Fruit fly (Drosophila melanogaster) whole organism, prepupa: ENCODE results near the gene Dip-B.

Experiments used
- CG10631 ChIP-seq: fragments of 200-800 bp; sonication (Bioruptor generic); optimal IDR thresholded peaks from 2 replicates; lab custom pipeline; 2016; ENCODE audit warnings: missing biosample characterization, missing genetic modification characterization
- CG6854 ChIP-seq: fragments of 200-800 bp; sonication (Bioruptor generic); optimal IDR thresholded peaks from 2 replicates; lab custom pipeline; 2017; ENCODE audit warnings: missing biosample characterization, mild to moderate bottlenecking, missing genetic modification characterization
- CG7368 ChIP-seq: fragments of 200-800 bp; sonication (Bioruptor generic); optimal IDR thresholded peaks from 3 replicates; lab custom pipeline; 2016; ENCODE audit warnings: missing biosample characterization, missing genetic modification characterization
- Eip93F ChIP-seq: fragments of 200-800 bp; sonication (Bioruptor generic); optimal IDR thresholded peaks from 2 replicates; lab custom pipeline; 2016; ENCODE audit warnings: missing biosample characterization, mild to moderate bottlenecking, missing genetic modification characterization
- Ets96B ChIP-seq: fragments of 200-800 bp; optimal IDR thresholded peaks from 2 replicates; lab custom pipeline; 2019; ENCODE audit warnings: missing biosample characterization, mild to moderate bottlenecking, missing genetic modification characterization, moderate library complexity
- Hr38 ChIP-seq: sonication (Bioruptor generic); optimal IDR thresholded peaks from 2 replicates; lab custom pipeline; 2016; ENCODE audit warnings: missing biosample characterization, missing genetic modification characterization
- Hr39 ChIP-seq: fragments of 200-800 bp; sonication (Bioruptor generic); optimal IDR thresholded peaks from 2 replicates; lab custom pipeline; 2016; ENCODE audit warnings: missing biosample characterization, missing genetic modification characterization
- eg ChIP-seq: fragments of 200-800 bp; sonication (Bioruptor generic); IDR thresholded peaks from 3 replicates; pipeline ENCODE4 v1.3.6; 2022; ENCODE audit warnings: missing biosample characterization, missing genetic modification characterization
- esn ChIP-seq: fragments of 200-800 bp; sonication (Bioruptor generic); optimal IDR thresholded peaks from 2 replicates; lab custom pipeline; 2016; ENCODE audit warnings: missing biosample characterization, mild to moderate bottlenecking, missing genetic modification characterization, moderate library complexity
- fkh ChIP-seq: fragments of 200-800 bp; sonication (Bioruptor generic); optimal IDR thresholded peaks from 3 replicates; lab custom pipeline; 2017; ENCODE audit warnings: missing biosample characterization, mild to moderate bottlenecking, missing genetic modification characterization, moderate library complexity
- spab ChIP-seq: fragments of 200-800 bp; sonication (Bioruptor generic); optimal IDR thresholded peaks from 2 replicates; lab custom pipeline; 2017; ENCODE audit warnings: missing biosample characterization, mild to moderate bottlenecking, missing genetic modification characterization, missing genetic modification reagents
- topi ChIP-seq: fragments of 200-800 bp; sonication (Bioruptor generic); optimal IDR thresholded peaks from 3 replicates; lab custom pipeline; 2016; ENCODE audit warnings: missing biosample characterization, missing genetic modification characterization

- TF ChIP-seq fkh (peak; percentile 1), esn (GFP tag; lab: Kevin White, UChicago) (no peak), topi (GFP tag; lab: Kevin White, UChicago) (no peak), Hr38 (GFP tag; lab: Kevin White, UChicago) (no peak), eg (GFP tag; lab: Robert Waterston, UW) (no peak), Eip93F (GFP tag; lab: Kevin White, UChicago) (no peak), CG7368 (GFP tag; lab: Kevin White, UChicago) (no peak), CG10631 (GFP tag; lab: Kevin White, UChicago) (no peak), Ets96B (tag; lab: Kevin White, UChicago) (no peak), Hr39 (no peak), spab (GFP tag; lab: Kevin White, UChicago) (no peak), CG6854 (no peak)
Observed at dm6 chr3R:13796607-13797246, 14.6 kb downstream of the Dip-B start.
